Worm (Caenorhabditis elegans) whole organism, mixed stage, embryonic: ENCODE measurements around the gene C14H10.3.
A peak's percentile ranks its signal among the peaks of the same experiment; 100 is the strongest.

ENCODE experiments used
- M03D4.4 ChIP-seq: sonication (generic microtip); optimal IDR thresholded peaks from 2 replicates; lab custom pipeline; 2017; ENCODE audit warnings: mild to moderate bottlenecking, missing genetic modification characterization, missing compliant biosample characterization
- ceh-39 ChIP-seq: fragments of 150-350 bp; optimal IDR thresholded peaks from 2 replicates; lab custom pipeline; 2014; ENCODE audit warnings: missing biosample characterization, missing genetic modification characterization
- ceh-43 ChIP-seq: fragments of 200-800 bp; sonication (Bioruptor generic); optimal IDR thresholded peaks from 2 replicates; lab custom pipeline; 2018; ENCODE audit warnings: mild to moderate bottlenecking, missing genetic modification characterization, moderate library complexity, missing compliant biosample characterization
- ceh-83 ChIP-seq: fragments of 200-800 bp; sonication (Bioruptor generic); optimal IDR thresholded peaks from 2 replicates; lab custom pipeline; 2018; ENCODE audit warnings: mild to moderate bottlenecking, missing genetic modification characterization, missing compliant biosample characterization
- ces-1 ChIP-seq: fragments of 150-350 bp; optimal IDR thresholded peaks from 2 replicates; lab custom pipeline; 2014; ENCODE audit warnings: missing biosample characterization, missing genetic modification reagents, missing genetic modification characterization
- cnd-1 ChIP-seq: fragments of 200-800 bp; sonication (Bioruptor generic); optimal IDR thresholded peaks from 2 replicates; lab custom pipeline; 2018; ENCODE audit warnings: mild to moderate bottlenecking, missing genetic modification characterization, missing compliant biosample characterization
- drap-1 ChIP-seq: fragments of 200-800 bp; sonication (Bioruptor generic); optimal IDR thresholded peaks from 3 replicates; lab custom pipeline; 2018; ENCODE audit warnings: mild to moderate bottlenecking, missing genetic modification characterization, missing compliant biosample characterization
- elt-1 ChIP-seq: sonication (generic microtip); optimal IDR thresholded peaks from 2 replicates; lab custom pipeline; 2017; ENCODE audit warnings: missing genetic modification characterization, mild to moderate bottlenecking, missing compliant biosample characterization, antibody characterized with exemption, moderate library complexity, borderline replicate concordance; ENCODE audit not compliant: insufficient read depth
- elt-3 ChIP-seq: fragments of 150-350 bp; optimal IDR thresholded peaks from 2 replicates; lab custom pipeline; 2014; ENCODE audit warnings: missing biosample characterization, missing genetic modification characterization
- flh-1 ChIP-seq: fragments of 200-800 bp; sonication (Bioruptor generic); optimal IDR thresholded peaks from 2 replicates; lab custom pipeline; 2018; ENCODE audit warnings: mild to moderate bottlenecking, missing genetic modification characterization, moderate library complexity, missing compliant biosample characterization
- ham-2 ChIP-seq: fragments of 200-800 bp; sonication (Bioruptor generic); optimal IDR thresholded peaks from 2 replicates; lab custom pipeline; 2018; ENCODE audit warnings: mild to moderate bottlenecking, missing genetic modification characterization, missing compliant biosample characterization
- hlh-1 ChIP-seq: fragments of 150-350 bp; optimal IDR thresholded peaks from 2 replicates; lab custom pipeline; 2014; ENCODE audit warnings: missing biosample characterization, missing genetic modification reagents, missing genetic modification characterization
- lin-13 ChIP-seq: fragments of 150-350 bp; optimal IDR thresholded peaks from 2 replicates; lab custom pipeline; 2014; ENCODE audit warnings: missing biosample characterization, missing genetic modification characterization
- lin-32 ChIP-seq: fragments of 200-800 bp; sonication (Bioruptor generic); optimal IDR thresholded peaks from 2 replicates; lab custom pipeline; 2018; ENCODE audit warnings: mild to moderate bottlenecking, missing genetic modification characterization, missing compliant biosample characterization
- mab-5 ChIP-seq: fragments of 150-350 bp; optimal IDR thresholded peaks from 2 replicates; lab custom pipeline; 2014; ENCODE audit warnings: missing biosample characterization, missing genetic modification characterization
- mls-2 ChIP-seq: sonication (generic microtip); optimal IDR thresholded peaks from 2 replicates; lab custom pipeline; 2016; ENCODE audit warnings: mild to moderate bottlenecking, missing genetic modification characterization, moderate library complexity, missing compliant biosample characterization
- nhr-2 ChIP-seq: fragments of 150-350 bp; optimal IDR thresholded peaks from 2 replicates; lab custom pipeline; 2014; ENCODE audit warnings: missing biosample characterization, missing genetic modification characterization
- nhr-237 ChIP-seq: fragments of 150-350 bp; optimal IDR thresholded peaks from 2 replicates; lab custom pipeline; 2014; ENCODE audit warnings: missing biosample characterization, missing genetic modification characterization
- nhr-28 ChIP-seq: fragments of 150-350 bp; optimal IDR thresholded peaks from 2 replicates; lab custom pipeline; 2014; ENCODE audit warnings: missing biosample characterization, missing genetic modification characterization
- nhr-76 ChIP-seq: sonication (generic microtip); optimal IDR thresholded peaks from 2 replicates; lab custom pipeline; 2017; ENCODE audit warnings: missing biosample characterization, missing genetic modification characterization
- pha-4 ChIP-seq: fragments of 150-350 bp; optimal IDR thresholded peaks from 2 replicates; lab custom pipeline; 2018; ENCODE audit warnings: missing biosample characterization, missing genetic modification reagents, missing genetic modification characterization
- sem-2 ChIP-seq: fragments of 200-800 bp; sonication (Bioruptor generic); optimal IDR thresholded peaks from 2 replicates; lab custom pipeline; 2018; ENCODE audit warnings: mild to moderate bottlenecking, missing genetic modification characterization, missing compliant biosample characterization
- snpc-4 ChIP-seq: fragments of 150-350 bp; optimal IDR thresholded peaks from 2 replicates; lab custom pipeline; 2014; ENCODE audit warnings: missing biosample characterization, missing genetic modification characterization
- tbx-8 ChIP-seq: fragments of 200-800 bp; sonication (Bioruptor generic); optimal IDR thresholded peaks from 2 replicates; lab custom pipeline; 2018; ENCODE audit warnings: mild to moderate bottlenecking, missing genetic modification characterization, moderate library complexity, missing compliant biosample characterization
- unc-120 ChIP-seq: sonication (generic microtip); optimal IDR thresholded peaks from 2 replicates; lab custom pipeline; 2017; ENCODE audit warnings: missing genetic modification characterization, missing compliant biosample characterization; ENCODE audit not compliant: poor library complexity, severe bottlenecking
- unc-39 ChIP-seq: fragments of 150-350 bp; optimal IDR thresholded peaks from 2 replicates; lab custom pipeline; 2014; ENCODE audit warnings: missing biosample characterization, missing genetic modification characterization
- unc-62 ChIP-seq: fragments of 150-350 bp; optimal IDR thresholded peaks from 2 replicates; lab custom pipeline; 2014; ENCODE audit warnings: missing biosample characterization, missing genetic modification reagents, missing genetic modification characterization
- zip-8 ChIP-seq: fragments of 150-350 bp; optimal IDR thresholded peaks from 2 replicates; lab custom pipeline; 2014; ENCODE audit warnings: missing biosample characterization, missing genetic modification characterization
- ztf-11 ChIP-seq: fragments of 150-350 bp; optimal IDR thresholded peaks from 2 replicates; lab custom pipeline; 2014; ENCODE audit warnings: missing biosample characterization, missing genetic modification characterization

The C14H10.3 gene

DNA sequence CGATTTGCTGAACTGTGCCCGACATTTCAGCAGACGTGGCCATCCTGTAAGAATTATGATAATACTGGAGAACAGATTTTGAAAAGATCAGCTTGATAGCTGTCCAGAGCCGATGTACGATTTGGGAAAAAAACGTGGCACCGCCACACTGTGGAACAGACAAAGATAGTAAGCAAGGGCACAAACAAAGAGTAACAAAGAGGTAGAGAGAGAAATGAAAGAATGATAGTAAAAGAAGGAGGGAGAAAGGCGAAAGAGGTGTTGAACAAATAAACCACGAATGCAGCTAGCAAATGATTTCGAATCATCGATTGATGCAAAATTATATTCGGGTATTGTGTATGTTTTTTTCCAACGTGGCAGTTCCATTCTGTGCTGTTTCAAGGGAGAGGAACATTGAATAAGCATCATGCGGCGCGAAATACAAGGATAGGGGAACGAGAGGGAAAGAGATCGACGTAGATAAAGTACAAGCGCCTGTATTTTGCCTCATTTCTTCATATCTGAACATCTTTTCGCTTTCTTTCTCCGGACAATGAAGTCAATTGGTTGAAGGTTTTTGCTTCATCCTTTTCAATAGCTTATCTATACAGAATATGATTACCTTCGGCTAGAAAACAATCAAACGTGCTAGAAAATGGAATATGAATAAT, at the start of gene C14H10.3:
TSS of gene C14H10.3 (minus strand) at position 44 of the 653 bp plus-strand sequence.
- TF ChIP-seq lin-13 (tag; lab: Kevin White, UChicago), result no peak
- TF ChIP-seq elt-1, result peak; percentile 62
- TF ChIP-seq ham-2, result peak; percentile 16
- no peak for TF ChIP-seq hlh-1
- TF ChIP-seq, all 35 proteins: peak for 2

DNA sequence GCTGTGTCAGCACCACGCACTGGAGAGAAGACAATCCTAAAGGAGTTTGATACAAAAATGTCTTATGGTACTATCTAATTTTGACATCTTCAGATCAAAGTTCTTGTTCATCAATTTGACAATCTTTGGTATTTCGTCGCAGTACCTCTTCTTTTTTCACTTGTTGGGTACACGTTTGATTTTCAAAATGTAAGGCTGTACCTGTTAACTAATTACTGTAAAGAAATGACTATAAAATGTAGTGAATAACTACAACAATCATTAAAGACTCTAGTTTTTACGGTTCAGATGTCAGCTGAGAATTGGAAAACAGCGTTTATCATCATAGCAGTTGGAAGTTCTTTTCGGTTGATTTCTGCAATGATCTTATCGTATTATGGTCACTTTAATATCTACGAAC, 49.2 kb upstream of the C14H10.3 start:
- TF ChIP-seq mab-5 (tag; lab: Kevin White, UChicago) (no peak), unc-62 (GFP tag; lab: Kevin White, UChicago) (no peak), pha-4 (tag; lab: Kevin White, UChicago) (no peak), ceh-39 (no peak), unc-120 (tag; lab: Kevin White, UChicago) (no peak), lin-32 (GFP tag; lab: Kevin White, UChicago) (no peak), M03D4.4 (tag; lab: Kevin White, UChicago) (no peak), tbx-8 (GFP tag; lab: Kevin White, UChicago) (no peak), flh-1 (GFP tag; lab: Kevin White, UChicago) (no peak), ceh-43 (GFP tag; lab: Kevin White, UChicago) (no peak), zip-8 (no peak), ceh-83 (GFP tag; lab: Kevin White, UChicago) (no peak), elt-1 (no peak), ham-2 (no peak), ces-1 (no peak), nhr-76 (tag; lab: Kevin White, UChicago) (no peak), nhr-2 (tag; lab: Kevin White, UChicago) (no peak)

DNA sequence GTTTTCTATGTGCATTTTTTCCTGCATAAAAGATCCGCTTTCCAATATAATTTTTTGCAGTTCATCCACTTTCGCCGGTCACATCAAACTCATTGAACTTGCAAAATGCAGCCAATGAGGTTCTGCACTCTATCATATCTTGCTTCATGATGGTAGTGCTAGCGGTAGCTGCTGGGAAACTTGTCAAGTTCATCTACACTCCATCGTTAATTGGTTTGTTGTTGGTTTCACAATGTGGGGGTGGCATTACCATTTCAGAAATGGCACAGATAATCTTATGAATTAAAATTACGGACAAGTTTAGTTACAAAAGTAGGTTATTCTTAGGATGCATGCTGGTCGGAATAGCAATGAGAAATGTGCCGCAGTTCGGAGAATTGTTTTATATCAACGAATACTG, 46.5 kb upstream of the C14H10.3 start:
- TF ChIP-seq lin-13 (tag; lab: Kevin White, UChicago) (no peak), ces-1 (no peak), hlh-1 (no peak), nhr-28 (no peak), ceh-43 (GFP tag; lab: Kevin White, UChicago) (no peak), mab-5 (tag; lab: Kevin White, UChicago) (no peak)

DNA sequence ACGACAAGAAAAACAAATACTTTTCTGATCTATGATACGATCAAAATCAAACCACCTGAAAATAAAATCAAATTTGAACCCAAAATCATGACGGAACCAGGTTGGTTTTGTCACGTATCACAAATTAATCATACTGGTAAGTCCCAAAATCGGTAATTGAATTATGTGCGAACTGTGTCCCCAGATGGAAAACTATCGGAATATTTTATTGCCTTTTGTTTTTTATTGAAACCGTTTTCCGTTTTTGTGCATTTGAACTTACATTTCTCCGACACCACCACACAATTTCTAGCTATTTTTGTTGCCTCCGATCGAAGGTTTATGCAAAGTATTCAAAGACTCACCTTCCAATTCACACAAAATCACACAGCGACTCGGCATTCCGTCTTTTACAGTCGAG, 45.5 kb upstream of the C14H10.3 start, which contains the start of gene F41E7.2:
TSS of gene F41E7.2 (plus strand) at position 301 of the 400 bp plus-strand sequence.
- TF ChIP-seq mls-2 (tag; lab: Kevin White, UChicago) (no peak), unc-39 (tag; lab: Kevin White, UChicago) (no peak), nhr-28 (no peak), ztf-11 (no peak), zip-8 (no peak), ham-2 (no peak), M03D4.4 (tag; lab: Kevin White, UChicago) (no peak), flh-1 (GFP tag; lab: Kevin White, UChicago) (no peak), sem-2 (no peak)

DNA sequence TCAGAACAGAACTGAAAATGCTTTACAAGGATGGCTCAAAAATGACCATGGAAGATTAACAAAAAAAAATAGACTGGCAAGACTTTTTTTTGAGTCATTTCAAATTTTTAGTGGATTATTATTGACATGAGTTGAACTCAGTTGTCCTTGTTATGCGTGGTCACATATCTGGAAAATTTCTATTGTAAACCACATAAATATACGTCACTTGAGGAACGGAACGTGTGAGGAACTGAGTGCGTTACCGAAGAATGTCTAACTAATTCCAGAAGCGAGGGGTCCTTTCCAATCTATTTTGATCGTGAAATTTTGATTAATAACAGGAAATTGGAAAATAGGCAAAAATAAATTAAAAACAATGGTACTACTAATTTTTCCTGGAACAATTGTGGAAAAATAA, 34.4 kb upstream of the C14H10.3 start:
- TF ChIP-seq snpc-4 (tag; lab: Kevin White, UChicago), result no peak
- no peak for TF ChIP-seq sem-2
- TF ChIP-seq cnd-1 (tag; lab: Kevin White, UChicago), result no peak
- TF ChIP-seq, all 35 proteins: peak for 0

DNA sequence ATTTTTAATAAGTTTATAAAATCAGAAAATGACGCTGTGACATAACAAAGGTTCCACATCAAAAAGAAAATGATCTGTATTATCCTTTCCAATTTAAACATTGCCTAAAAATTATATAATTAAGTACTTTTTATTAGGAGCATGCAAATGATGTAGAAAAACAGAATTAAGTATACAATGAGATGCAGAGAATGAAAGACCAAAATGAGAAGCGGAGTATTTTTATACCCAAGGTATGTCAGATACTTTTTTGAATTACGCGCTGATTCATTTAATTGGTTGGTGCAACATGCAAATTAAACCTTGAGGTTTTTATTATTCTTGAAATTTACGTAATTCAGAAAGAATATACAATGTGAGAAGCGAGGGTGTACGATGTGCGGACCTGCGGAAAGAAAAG, 32.1 kb upstream of the C14H10.3 start, which contains the start of gene C32A9.1:
TSS of gene C32A9.1 (minus strand) at position 101 of the 400 bp plus-strand sequence.
- TF ChIP-seq nhr-237 (tag; lab: Kevin White, UChicago), result no peak
- TF ChIP-seq drap-1 (GFP tag; lab: Kevin White, UChicago), result no peak
- no peak for TF ChIP-seq elt-3 (tag; lab: Kevin White, UChicago)
- TF ChIP-seq, all 35 proteins: peak for 0
